Worm (Caenorhabditis elegans): Measurements from ENCODE around the gene K07E8.7.

The K07E8.7 gene

DNA sequence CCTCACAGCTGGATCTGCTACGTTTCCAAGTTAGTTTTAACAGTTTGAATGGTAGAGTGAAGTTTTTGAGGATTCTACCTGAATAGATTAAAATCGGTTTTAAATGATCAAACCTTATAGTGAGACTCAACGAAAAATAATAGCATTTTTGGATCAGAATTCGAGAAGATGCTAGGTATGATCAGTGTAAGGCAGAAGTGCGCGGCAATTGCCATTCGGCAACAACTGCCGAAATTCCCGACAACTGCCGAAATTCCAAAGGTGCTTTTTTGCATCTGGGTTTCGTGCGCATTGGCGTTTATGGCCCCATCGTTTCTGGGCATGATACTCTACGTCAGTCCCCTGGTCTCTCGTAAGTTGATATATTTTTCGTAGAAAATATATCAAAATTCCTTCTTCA lies 33.3 kb upstream of the K07E8.7 start, which contains the start of gene T02H6.6 (continued):
- TF ChIP-seq sox-2 (GFP tag; IDR thresholded peaks at IDR 0.05) = no peak
- no peak for TF ChIP-seq ahr-1 (tag; optimal IDR thresholded peaks at IDR 0.05)
- TF ChIP-seq pat-9 (tag; optimal IDR thresholded peaks at IDR 0.05) = no peak
- TF ChIP-seq madf-2 (tag; optimal IDR thresholded peaks at IDR 0.05) = no peak

DNA sequence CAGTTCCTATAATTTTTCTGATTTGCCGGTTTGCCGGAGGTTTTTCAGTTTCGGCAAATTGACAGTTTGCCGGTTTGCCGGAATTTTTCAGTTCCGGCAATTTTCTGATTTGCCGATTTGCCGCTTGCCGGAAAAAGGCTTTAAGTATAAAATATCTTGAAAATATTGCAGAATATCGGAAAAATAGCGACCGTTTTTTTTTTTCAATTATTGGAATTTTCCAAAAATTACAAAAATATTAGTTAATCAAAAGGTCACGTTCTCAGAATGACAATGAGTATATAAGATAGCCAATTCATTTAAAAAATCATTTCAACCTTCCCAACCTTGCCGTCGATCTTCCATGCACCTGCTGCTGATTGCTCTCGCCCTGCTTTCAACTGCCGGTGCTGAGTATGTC lies 32.2 kb upstream of the K07E8.7 start, which contains the start of gene T02H6.7:
Gene T02H6.7, plus strand, starts transcription at position 301 of the 400 bp plus-strand sequence.
- TF ChIP-seq fkh-10 (GFP tag; optimal IDR thresholded peaks at IDR 0.05) (no peak), C08G9.2 (tag; optimal IDR thresholded peaks at IDR 0.05) (no peak), elt-4 (tag; optimal IDR thresholded peaks at IDR 0.05) (no peak), eyg-1 (tag; optimal IDR thresholded peaks at IDR 0.05) (no peak), nhr-11 (tag; optimal IDR thresholded peaks at IDR 0.05) (no peak), Y22D7AL.16 (tag; optimal IDR thresholded peaks at IDR 0.05) (no peak), hlh-13 (GFP tag; optimal IDR thresholded peaks at IDR 0.05) (no peak), ceh-48 (tag; optimal IDR thresholded peaks at IDR 0.05) (no peak), hlh-6 (tag; optimal IDR thresholded peaks at IDR 0.05) (no peak), fax-1 (tag; optimal IDR thresholded peaks at IDR 0.05) (no peak), madf-2 (tag; optimal IDR thresholded peaks at IDR 0.05) (no peak), K09A11.1 (tag; optimal IDR thresholded peaks at IDR 0.05; ENCODE audit: insufficient read depth) (no peak), nfya-1 (tag; optimal IDR thresholded peaks at IDR 0.05) (no peak), zip-5 (tag; optimal IDR thresholded peaks at IDR 0.05) (no peak), pag-3 (tag; optimal IDR thresholded peaks at IDR 0.05; ENCODE audit: borderline replicate concordance) (no peak), K02D7.2 (tag; optimal IDR thresholded peaks at IDR 0.05) (no peak), ceh-31 (tag; optimal IDR thresholded peaks at IDR 0.05) (no peak), ceh-24 (tag; optimal IDR thresholded peaks at IDR 0.05) (no peak), hlh-30 (tag; optimal IDR thresholded peaks at IDR 0.05; ENCODE audit: insufficient read depth) (no peak)

DNA sequence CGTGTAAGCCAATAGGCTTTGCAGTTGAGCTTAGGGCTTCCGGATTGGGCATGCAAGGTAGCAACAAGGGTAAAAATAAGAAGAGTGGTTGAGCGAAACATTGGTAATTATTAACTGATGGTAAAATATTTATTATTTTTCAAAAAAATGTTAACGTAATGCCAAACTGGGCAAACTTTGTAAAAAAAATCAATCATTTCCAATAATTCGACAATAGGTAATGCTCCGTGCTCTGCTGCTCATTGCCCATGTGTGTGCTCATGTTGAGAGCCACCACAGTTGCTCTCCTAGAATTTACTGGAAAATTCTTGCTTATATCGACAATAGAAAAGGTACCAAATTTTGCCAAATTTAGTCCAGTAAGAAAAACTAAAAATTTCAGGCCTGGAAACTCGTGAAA lies 30.4 kb upstream of the K07E8.7 start, which contains the start of the genes T02H6.10 and T02H6.8:
Gene T02H6.10, minus strand, starts transcription at position 101 of the 400 bp plus-strand sequence.
Gene T02H6.8, plus strand, starts transcription at position 221 of the 400 bp plus-strand sequence.
- TF ChIP-seq hlh-8 (tag; optimal IDR thresholded peaks at IDR 0.05) (no peak), pax-1 (tag; optimal IDR thresholded peaks at IDR 0.05) (no peak), ceh-30 (tag; optimal IDR thresholded peaks at IDR 0.05) (no peak), C08G9.2 (tag; optimal IDR thresholded peaks at IDR 0.05) (no peak), pat-9 (tag; optimal IDR thresholded peaks at IDR 0.05) (no peak), unc-42 (tag; optimal IDR thresholded peaks at IDR 0.05) (no peak), unc-86 (tag; optimal IDR thresholded peaks at IDR 0.05) (no peak), ceh-34 (tag; optimal IDR thresholded peaks at IDR 0.05) (no peak), ttx-3 (tag; optimal IDR thresholded peaks at IDR 0.05) (no peak), nhr-232 (tag; optimal IDR thresholded peaks at IDR 0.05) (no peak)

ce11 chrII:678581-678980 lies 28.4 kb upstream of the K07E8.7 start, which contains the start of gene T02H6.9:
Gene T02H6.9 (plus strand): TSS chrII:678881.
- no peak for TF ChIP-seq pros-1 (tag; optimal IDR thresholded peaks at IDR 0.05)

DNA sequence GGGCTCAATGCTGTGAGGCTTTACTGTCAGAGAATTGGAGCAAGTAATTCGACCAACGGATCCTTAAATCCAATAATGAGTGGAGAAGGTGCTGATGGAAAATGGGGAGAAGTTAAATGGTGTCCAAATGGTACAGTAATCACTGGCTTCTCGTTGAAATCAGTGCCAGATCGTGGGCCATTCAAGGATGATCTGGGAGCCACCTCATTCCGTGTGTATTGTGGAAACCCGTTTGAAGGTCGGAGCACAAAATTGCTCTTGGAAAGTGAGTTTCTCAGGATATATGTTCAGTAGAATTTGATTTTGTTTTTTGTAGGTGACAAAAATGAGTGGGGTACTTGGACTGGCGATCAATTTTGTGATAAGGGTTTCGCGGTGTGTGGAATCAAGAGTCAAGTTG lies 25.7 kb upstream of the K07E8.7 start:
- TF ChIP-seq unc-86 (tag; optimal IDR thresholded peaks at IDR 0.05) = no peak
- TF ChIP-seq madf-2 (tag; optimal IDR thresholded peaks at IDR 0.05) = no peak
- TF ChIP-seq unc-55 (GFP tag; optimal IDR thresholded peaks at IDR 0.05) = no peak
- TF ChIP-seq dve-1 (tag; optimal IDR thresholded peaks at IDR 0.05) = no peak
- no peak for TF ChIP-seq Y22D7AL.16 (tag; optimal IDR thresholded peaks at IDR 0.05)
- no peak for TF ChIP-seq tbx-7 (tag; optimal IDR thresholded peaks at IDR 0.05)
- no peak for TF ChIP-seq sdc-2 (tag; optimal IDR thresholded peaks at IDR 0.05)
- no peak for TF ChIP-seq fkh-10 (GFP tag; optimal IDR thresholded peaks at IDR 0.05)
- TF ChIP-seq ceh-9 (tag; optimal IDR thresholded peaks at IDR 0.05) = no peak
- no peak for TF ChIP-seq npax-4 (tag; optimal IDR thresholded peaks at IDR 0.05)
- TF ChIP-seq C38D4.7 (GFP tag; optimal IDR thresholded peaks at IDR 0.05) = no peak

All from whole organism, late embryonic.